Worm (Caenorhabditis elegans): ENCODE measurements around the gene K06G5.3.

DNA sequence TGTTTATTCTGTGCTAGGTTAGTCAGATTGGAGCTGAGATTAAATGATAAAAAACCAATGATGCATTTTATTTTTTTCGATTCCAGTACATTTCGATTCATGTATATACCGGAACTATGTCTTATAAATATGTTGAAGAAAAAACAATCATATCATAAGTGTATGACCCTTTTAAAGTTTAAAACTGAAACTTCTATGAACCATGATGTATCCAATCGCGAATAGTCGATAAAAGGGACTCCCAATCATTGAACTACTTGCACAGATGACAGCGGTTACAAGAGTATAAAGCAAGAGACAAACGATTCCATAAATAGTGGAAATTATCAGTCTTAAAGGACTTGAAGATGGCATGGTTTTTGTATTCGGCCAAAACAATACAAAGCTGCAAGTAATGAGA, 11.9 kb upstream of the K06G5.3 start, which contains the start of gene srg-37:
- TF ChIP-seq pha-4 (tag; optimal IDR thresholded peaks at IDR 0.05) (no peak), lin-13 (tag; optimal IDR thresholded peaks at IDR 0.05) (no peak), nhr-76 (tag; optimal IDR thresholded peaks at IDR 0.05) (no peak), blmp-1 (tag; optimal IDR thresholded peaks at IDR 0.05) (no peak), unc-39 (tag; optimal IDR thresholded peaks at IDR 0.05) (no peak), ceh-39 (tag; optimal IDR thresholded peaks at IDR 0.05) (no peak), zip-8 (tag; optimal IDR thresholded peaks at IDR 0.05) (no peak), ceh-43 (GFP tag; optimal IDR thresholded peaks at IDR 0.05) (no peak)
